Worm (Caenorhabditis elegans): ENCODE results near the gene piki-1.

DNA sequence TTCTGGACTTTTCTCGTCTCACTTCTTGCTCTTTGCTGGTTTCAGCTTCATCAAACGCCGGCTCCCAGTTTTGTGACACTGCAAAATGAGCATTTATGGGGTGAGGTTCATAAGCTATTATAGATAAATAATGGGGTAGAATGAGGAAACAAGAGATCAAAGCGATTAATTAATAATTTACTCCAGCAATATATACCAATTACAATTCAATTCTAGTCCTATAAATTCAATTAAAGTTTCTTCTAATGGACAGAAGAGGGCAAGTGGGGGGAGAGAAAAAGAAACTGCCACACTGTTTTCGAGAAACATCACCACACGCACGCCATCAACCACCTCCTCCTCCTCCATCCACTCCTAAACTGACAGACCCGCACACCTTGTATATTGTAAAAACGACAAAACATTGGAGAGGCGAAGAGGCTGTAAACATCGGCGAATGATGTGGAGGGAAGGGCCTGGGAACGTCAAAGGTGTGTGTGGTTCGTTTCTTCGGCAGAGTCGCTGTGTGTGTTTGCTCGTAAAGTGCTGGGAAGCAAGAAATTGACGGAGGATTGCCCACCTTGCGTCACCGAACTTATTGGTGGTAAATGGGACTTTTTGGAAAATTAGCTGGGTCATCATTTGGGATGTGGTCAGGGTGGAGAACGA, 32.9 kb downstream of the piki-1 start, which contains the start of the genes H03A11.13 and famk-1:
- TF ChIP-seq elt-3 (tag; optimal IDR thresholded peaks at IDR 0.05) (no peak), unc-62 (GFP tag; optimal IDR thresholded peaks at IDR 0.05) (no peak), nhr-25 (tag; optimal IDR thresholded peaks at IDR 0.05) (no peak), mdl-1 (tag; optimal IDR thresholded peaks at IDR 0.05) (no peak), nhr-77 (tag; optimal IDR thresholded peaks at IDR 0.05) (no peak), aly-2 (tag; optimal IDR thresholded peaks at IDR 0.05) (no peak), sma-3 (GFP tag; optimal IDR thresholded peaks at IDR 0.05) (no peak), skn-1 (tag; optimal IDR thresholded peaks at IDR 0.05) (no peak), snpc-4 (tag; optimal IDR thresholded peaks at IDR 0.05) (no peak), lsy-2 (tag; optimal IDR thresholded peaks at IDR 0.05) (no peak)

Measured in whole organism, L2 larva.